Worm (Caenorhabditis elegans): ENCODE data around the gene T01H3.3.

ce11 chrII:7895190-7895589, 21.5 kb upstream of the T01H3.3 start:
- TF ChIP-seq dao-5 (tag; optimal IDR thresholded peaks at IDR 0.05) (no peak), him-1 (tag; optimal IDR thresholded peaks at IDR 0.05) (no peak)
